Fruit fly (Drosophila melanogaster) whole organism, wandering third instar larva: ENCODE measurements around the gene PNUTS.

Source experiments
- CG32264 ChIP-seq: fragments of 200-800 bp; sonication (Bioruptor generic); optimal IDR thresholded peaks from 2 replicates; lab custom pipeline; 2016; ENCODE audit warnings: missing biosample characterization, missing genetic modification characterization
- CG9705 ChIP-seq: fragments of 200-800 bp; sonication (Bioruptor generic); optimal IDR thresholded peaks from 2 replicates; lab custom pipeline; 2018; ENCODE audit warnings: missing biosample characterization, mild to moderate bottlenecking, missing genetic modification characterization
- Dfd ChIP-seq: fragments of >200 bp; optimal IDR thresholded peaks from 2 replicates; lab custom pipeline; 2017; ENCODE audit warnings: missing biosample characterization, missing genetic modification characterization
- GATAd ChIP-seq: sonication (Bioruptor generic); optimal IDR thresholded peaks from 2 replicates; lab custom pipeline; 2016; ENCODE audit warnings: missing biosample characterization, missing genetic modification characterization
- HLH106 ChIP-seq: fragments of 200-800 bp; optimal IDR thresholded peaks from 3 replicates; lab custom pipeline; 2019; ENCODE audit warnings: missing biosample characterization, mild to moderate bottlenecking, missing genetic modification characterization, moderate library complexity
- Hr83 ChIP-seq: fragments of 200-300 bp; sonication (Bioruptor generic); optimal IDR thresholded peaks from 2 replicates; lab custom pipeline; 2016; ENCODE audit warnings: missing biosample characterization, mild to moderate bottlenecking, missing genetic modification characterization, moderate library complexity; ENCODE audit not compliant: poor library complexity, severe bottlenecking
- Vsx2 ChIP-seq: fragments of 200-300, 225-300 bp; sonication (Bioruptor generic); optimal IDR thresholded peaks from 2 replicates; lab custom pipeline; 2018; ENCODE audit warnings: missing biosample characterization, missing genetic modification characterization; ENCODE audit not compliant: partially characterized antibody
- br ChIP-seq: fragments of 200-800 bp; sonication (Bioruptor generic); optimal IDR thresholded peaks from 2 replicates; lab custom pipeline; 2016; ENCODE audit warnings: missing biosample characterization, missing genetic modification characterization
- foxo ChIP-seq, 2 experiments: fragments of 200-800 bp; sonication (Bioruptor generic); optimal IDR thresholded peaks; 2 replicates in 1 of 2; 3 replicates in 1 of 2; lab custom pipeline; 2016 to 2017; ENCODE audit warnings: missing biosample characterization in 2 of 2, missing genetic modification characterization in 2 of 2
- fru ChIP-seq: fragments of 200-800 bp; sonication (Bioruptor generic); optimal IDR thresholded peaks from 3 replicates; lab custom pipeline; 2016; ENCODE audit warnings: missing biosample characterization, mild to moderate bottlenecking, missing genetic modification characterization
- pan ChIP-seq: fragments of >200 bp; optimal IDR thresholded peaks from 2 replicates; lab custom pipeline; 2017
- woc ChIP-seq: sonication (Bioruptor generic); optimal IDR thresholded peaks from 2 replicates; lab custom pipeline; 2016; ENCODE audit warnings: missing biosample characterization, mild to moderate bottlenecking, missing genetic modification characterization

DNA sequence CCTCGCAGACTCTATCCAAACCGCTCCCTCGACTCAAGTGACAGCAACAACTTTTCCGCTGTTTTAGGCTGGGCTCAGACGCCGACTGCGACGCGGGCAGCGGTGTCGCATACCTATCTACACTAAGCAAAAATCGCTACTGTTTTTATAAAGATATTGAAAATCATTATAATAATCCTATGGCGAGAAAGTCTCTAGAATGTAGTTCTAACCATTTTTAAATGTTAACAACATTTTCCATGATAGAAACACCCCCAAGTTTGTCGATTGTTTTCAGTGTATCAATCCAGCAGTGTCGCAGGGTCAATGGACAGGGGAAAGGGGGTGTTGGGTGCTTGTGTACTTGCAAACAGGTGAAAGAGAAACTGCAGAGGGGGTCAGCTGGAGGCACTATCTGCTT, 4.4 kb upstream of the PNUTS start:
- TF ChIP-seq HLH106 (tag; lab: Kevin White, UChicago), result peak; percentile 98
- peak; percentile 96 to 99 for TF ChIP-seq foxo (GFP tag; optimal IDR thresholded peaks at IDR 0.05; lab: Kevin White, UChicago)
- TF ChIP-seq GATAd, result peak; percentile 92
- peak; percentile 99 for TF ChIP-seq br (GFP tag; lab: Kevin White, UChicago)
- TF ChIP-seq Vsx2 (GFP tag; lab: Kevin White, UChicago), result no peak
- peak; percentile 95 for TF ChIP-seq CG9705
- peak; percentile 89 for TF ChIP-seq Hr83 (GFP tag; lab: Kevin White, UChicago)
- peak; percentile 99 for TF ChIP-seq fru (GFP tag; lab: Kevin White, UChicago)
- TF ChIP-seq Dfd (GFP tag; lab: Kevin White, UChicago), result no peak
- peak; percentile 95 for TF ChIP-seq woc
- peak; percentile 97 for TF ChIP-seq CG32264 (GFP tag; lab: Kevin White, UChicago)
- TF ChIP-seq pan (lab: Kevin White, UChicago), result no peak
